Worm (Caenorhabditis elegans) whole organism, young adult: ENCODE measurements around the gene snai-1.

Source experiments
- efl-1 ChIP-seq: fragments of 150-350 bp; optimal IDR thresholded peaks from 2 replicates; lab custom pipeline; 2014; ENCODE audit warnings: missing biosample characterization, missing genetic modification reagents, missing genetic modification characterization
- xnd-1 ChIP-seq: sonication (generic microtip); optimal IDR thresholded peaks from 2 replicates; lab custom pipeline; 2016; ENCODE audit warnings: missing genotype, missing genetic modification reagents, missing genetic modification characterization, missing compliant biosample characterization

- TF ChIP-seq efl-1 (GFP tag; lab: Kevin White, UChicago) (no peak), xnd-1 (tag; lab: Kevin White, UChicago) (no peak)
Measured at ce11 chrIV:273299-273698, 40.2 kb downstream of the snai-1 start, which contains the start of gene srh-282.
